Worm (Caenorhabditis elegans) whole organism, L4 larva: ENCODE results near the gene npl-10.

Experiments used
- F10B5.3 ChIP-seq: sonication (generic microtip); optimal IDR thresholded peaks from 2 replicates; lab custom pipeline; 2016; ENCODE audit warnings: mild to moderate bottlenecking, missing genetic modification characterization, missing compliant biosample characterization
- R02D3.7 ChIP-seq: fragments of 150-350 bp; sonication (generic microtip); optimal IDR thresholded peaks from 3 replicates; lab custom pipeline; 2014; ENCODE audit warnings: missing biosample characterization, missing genetic modification characterization
- T26A8.4 ChIP-seq: fragments of 200-800 bp; sonication (Bioruptor generic); IDR thresholded peaks from 2 replicates; pipeline ENCODE4 v1.3.6; 2022; ENCODE audit warnings: missing genetic modification characterization, missing compliant biosample characterization
- Y48G9A.11 ChIP-seq: fragments of 200-800 bp; sonication (Bioruptor generic); IDR thresholded peaks from 2 replicates; pipeline ENCODE4 v1.3.6; 2022; ENCODE audit warnings: missing genetic modification reagents, missing genetic modification characterization, missing compliant biosample characterization
- ZK337.2 ChIP-seq: fragments of 200-800 bp; sonication (Bioruptor generic); IDR thresholded peaks from 2 replicates; pipeline ENCODE4 v1.3.6; 2022; ENCODE audit warnings: missing genetic modification reagents, missing genetic modification characterization, missing compliant biosample characterization
- ZK546.5 ChIP-seq, 2 experiments: sonication (generic microtip); optimal IDR thresholded peaks; 2 replicates each; lab custom pipeline; 2017; ENCODE audit warnings: missing biosample characterization in 2 of 2, missing genetic modification characterization in 2 of 2
- aha-1 ChIP-seq: fragments of 150-350 bp; peaks from one replicate; lab custom pipeline; 2014; ENCODE audit warnings: missing biosample characterization, missing genetic modification characterization
- ama-1 ChIP-seq: fragments of 150-350 bp; optimal IDR thresholded peaks from 2 replicates; lab custom pipeline; 2014; ENCODE audit warnings: inconsistent platforms, mixed read lengths
- arid-1 ChIP-seq: fragments of 200-800 bp; sonication (Bioruptor generic); conservative IDR thresholded peaks from 2 replicates; pipeline ENCODE4 v1.3.6; 2022; ENCODE audit warnings: missing genetic modification reagents, missing genetic modification characterization, missing compliant biosample characterization
- attf-4 ChIP-seq: sonication (generic microtip); optimal IDR thresholded peaks from 3 replicates; lab custom pipeline; 2017; ENCODE audit warnings: missing biosample characterization, missing genetic modification characterization
- ceh-20 ChIP-seq: fragments of 200-800 bp; sonication (Bioruptor generic); IDR thresholded peaks from 2 replicates; pipeline ENCODE4 v1.3.6; 2022; ENCODE audit warnings: missing genetic modification reagents, missing genetic modification characterization, missing compliant biosample characterization
- ceh-62 ChIP-seq: sonication (generic microtip); optimal IDR thresholded peaks from 2 replicates; lab custom pipeline; 2017; ENCODE audit warnings: missing biosample characterization, missing genetic modification characterization
- ceh-82 ChIP-seq: sonication (generic microtip); optimal IDR thresholded peaks from 2 replicates; lab custom pipeline; 2017; ENCODE audit warnings: missing biosample characterization, missing genetic modification characterization
- ctbp-1 ChIP-seq: fragments of 200-800 bp; sonication (Bioruptor generic); IDR thresholded peaks from 2 replicates; pipeline ENCODE4 v1.3.6; 2022; ENCODE audit warnings: missing genetic modification reagents, missing genetic modification characterization, missing compliant biosample characterization
- daf-12 ChIP-seq: fragments of 150-350 bp; optimal IDR thresholded peaks from 2 replicates; lab custom pipeline; 2014; ENCODE audit warnings: missing biosample characterization, missing genetic modification reagents, missing genetic modification characterization
- daf-16 ChIP-seq, 3 experiments: sonication (generic microtip); optimal IDR thresholded peaks; 2 replicates each; lab custom pipeline; 2016 to 2017; ENCODE audit warnings: missing genetic modification characterization in 3 of 3, missing genetic modification reagents in 3 of 3, mild to moderate bottlenecking in 2 of 3, missing compliant biosample characterization in 2 of 3, missing biosample characterization in 1 of 3, moderate library complexity in 1 of 3
- daf-8 ChIP-seq: fragments of 200-800 bp; sonication (Bioruptor generic); IDR thresholded peaks from 2 replicates; pipeline ENCODE4 v1.3.6; 2022; ENCODE audit warnings: missing genetic modification characterization, missing compliant biosample characterization
- dpl-1 ChIP-seq: fragments of 150-350 bp; optimal IDR thresholded peaks from 2 replicates; lab custom pipeline; 2014; ENCODE audit warnings: missing biosample characterization, missing genetic modification reagents, missing genetic modification characterization
- duxl-1 ChIP-seq: sonication (generic microtip); optimal IDR thresholded peaks from 2 replicates; lab custom pipeline; 2016; ENCODE audit warnings: mild to moderate bottlenecking, missing genetic modification characterization, moderate library complexity, missing compliant biosample characterization; ENCODE audit not compliant: poor library complexity
- dve-1 ChIP-seq: sonication (generic microtip); optimal IDR thresholded peaks from 2 replicates; lab custom pipeline; 2017; ENCODE audit warnings: antibody characterized with exemption, mild to moderate bottlenecking, missing genetic modification characterization, missing compliant biosample characterization; ENCODE audit not compliant: insufficient read depth
- egl-27 ChIP-seq: sonication (generic microtip); optimal IDR thresholded peaks from 3 replicates; lab custom pipeline; 2017; ENCODE audit warnings: missing biosample characterization, missing genetic modification reagents, missing genetic modification characterization
- hlh-11 ChIP-seq: fragments of 200-800 bp; sonication (Bioruptor generic); optimal IDR thresholded peaks from 2 replicates; lab custom pipeline; 2018; ENCODE audit warnings: mild to moderate bottlenecking, missing genetic modification characterization, missing compliant biosample characterization
- hlh-30 ChIP-seq: sonication (generic microtip); optimal IDR thresholded peaks from 2 replicates; lab custom pipeline; 2017; ENCODE audit warnings: antibody characterized with exemption, mild to moderate bottlenecking, missing genetic modification characterization, missing compliant biosample characterization; ENCODE audit not compliant: insufficient read depth
- jun-1 ChIP-seq: fragments of 150-350 bp; optimal IDR thresholded peaks from 2 replicates; lab custom pipeline; 2014; ENCODE audit warnings: missing biosample characterization, missing genetic modification reagents, missing genetic modification characterization
- lir-3 ChIP-seq: sonication (generic microtip); optimal IDR thresholded peaks from 2 replicates; lab custom pipeline; 2016; ENCODE audit warnings: mild to moderate bottlenecking, missing genetic modification characterization, missing compliant biosample characterization
- lsy-2 ChIP-seq, 2 experiments: fragments of 150-350 bp in 1 of 2; sonication (generic microtip) in 1 of 2; optimal IDR thresholded peaks; 2 replicates each; lab custom pipeline; 2014 to 2017; ENCODE audit warnings: missing biosample characterization in 2 of 2, missing genetic modification characterization in 2 of 2
- mdl-1 ChIP-seq, 2 experiments: fragments of 150-350 bp in 1 of 2; sonication (generic microtip) in 1 of 2; optimal IDR thresholded peaks; 2 replicates each; lab custom pipeline; 2014 to 2017; ENCODE audit warnings: missing biosample characterization in 2 of 2, missing genetic modification characterization in 2 of 2
- mes-2 ChIP-seq: sonication (generic microtip); optimal IDR thresholded peaks from 2 replicates; lab custom pipeline; 2016; ENCODE audit warnings: missing genotype, mild to moderate bottlenecking, missing genetic modification characterization, missing compliant biosample characterization; ENCODE audit not compliant: poor library complexity, severe bottlenecking
- nhr-10 ChIP-seq: fragments of 150-350 bp; optimal IDR thresholded peaks from 2 replicates; lab custom pipeline; 2014; ENCODE audit warnings: missing biosample characterization, missing genetic modification characterization
- nhr-111 ChIP-seq: fragments of 200-800 bp; sonication (Bioruptor generic); optimal IDR thresholded peaks from 2 replicates; lab custom pipeline; 2018; ENCODE audit warnings: mild to moderate bottlenecking, missing genetic modification characterization, missing compliant biosample characterization
- nhr-28 ChIP-seq: fragments of 150-350 bp; optimal IDR thresholded peaks from 2 replicates; lab custom pipeline; 2014; ENCODE audit warnings: missing biosample characterization, missing genetic modification characterization
- nhr-42 ChIP-seq: fragments of 200-800 bp; sonication (Bioruptor generic); IDR thresholded peaks from 2 replicates; pipeline ENCODE4 v1.3.6; 2022; ENCODE audit warnings: missing genetic modification characterization, missing compliant biosample characterization
- nhr-6 ChIP-seq: fragments of 150-350 bp; optimal IDR thresholded peaks from 2 replicates; lab custom pipeline; 2014; ENCODE audit warnings: missing biosample characterization, missing genetic modification characterization
- nhr-76 ChIP-seq: fragments of 150-350 bp; optimal IDR thresholded peaks from 2 replicates; lab custom pipeline; 2014; ENCODE audit warnings: missing biosample characterization, missing genetic modification characterization
- nhr-77 ChIP-seq: fragments of 150-350 bp; optimal IDR thresholded peaks from 2 replicates; lab custom pipeline; 2014; ENCODE audit warnings: missing biosample characterization, missing genetic modification characterization
- php-3 ChIP-seq: fragments of 200-800 bp; sonication (Bioruptor generic); IDR thresholded peaks from 2 replicates; pipeline ENCODE4 v1.3.6; 2022; ENCODE audit warnings: missing genetic modification reagents, missing genetic modification characterization, missing compliant biosample characterization
- pqm-1 ChIP-seq: sonication (generic microtip); optimal IDR thresholded peaks from 2 replicates; lab custom pipeline; 2017; ENCODE audit warnings: missing biosample characterization, missing genetic modification characterization
- saeg-2 ChIP-seq: fragments of 200-800 bp; sonication (Bioruptor generic); IDR thresholded peaks from 2 replicates; pipeline ENCODE4 v1.3.6; 2022; ENCODE audit warnings: missing genetic modification reagents, missing genetic modification characterization, missing compliant biosample characterization
- sdz-12 ChIP-seq: fragments of 200-800 bp; sonication (Bioruptor generic); optimal IDR thresholded peaks from 2 replicates; lab custom pipeline; 2018; ENCODE audit warnings: mild to moderate bottlenecking, missing genetic modification characterization, missing compliant biosample characterization
- set-16 ChIP-seq: fragments of 200-800 bp; sonication (Bioruptor generic); IDR thresholded peaks from 2 replicates; pipeline ENCODE4 v1.3.6; 2022; ENCODE audit warnings: missing genetic modification reagents, missing genetic modification characterization, missing compliant biosample characterization
- snpc-1.2 ChIP-seq: fragments of 200-800 bp; sonication (Bioruptor generic); IDR thresholded peaks from 2 replicates; pipeline ENCODE4 v1.3.6; 2022; ENCODE audit warnings: missing genetic modification reagents, missing genetic modification characterization, missing compliant biosample characterization
- spr-1 ChIP-seq: sonication (generic microtip); optimal IDR thresholded peaks from 2 replicates; lab custom pipeline; 2016; ENCODE audit warnings: mild to moderate bottlenecking, missing genetic modification characterization, missing compliant biosample characterization
- zag-1 ChIP-seq: fragments of 150-350 bp; optimal IDR thresholded peaks from 2 replicates; lab custom pipeline; 2014; ENCODE audit warnings: missing biosample characterization, missing genetic modification characterization

Gene npl-10

DNA sequence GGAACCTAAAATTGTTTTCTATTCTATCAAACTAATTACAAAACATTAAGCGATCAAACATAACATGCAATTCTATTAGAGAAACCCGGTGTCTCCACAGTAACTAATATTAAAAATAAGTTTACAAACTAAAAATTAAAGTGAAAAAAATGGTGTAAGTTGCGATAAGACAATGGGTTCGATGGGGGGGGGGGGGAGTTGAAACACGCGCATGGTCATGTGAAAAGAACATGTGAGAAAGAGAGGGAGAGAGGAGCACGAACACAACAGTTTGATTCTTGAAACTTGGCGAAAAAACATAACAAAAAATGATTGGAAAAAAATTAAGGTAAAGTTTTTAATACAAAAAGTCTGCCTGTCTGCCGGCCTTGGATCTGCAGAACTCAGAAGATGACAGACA lies 41.3 kb upstream of the npl-10 start:
- TF ChIP-seq pqm-1 (tag; lab: Kevin White, UChicago) (no peak), mdl-1 (tag; optimal IDR thresholded peaks at IDR 0.05; lab: Kevin White, UChicago) (peak in 1 of 2 experiments; percentile 6), hlh-30 (tag; lab: Kevin White, UChicago) (peak; percentile 75), hlh-11 (tag; lab: Kevin White, UChicago) (peak; percentile 45), attf-4 (no peak), nhr-28 (tag; lab: Kevin White, UChicago) (peak; percentile 3), ctbp-1 (GFP tag; lab: Robert Waterston, UW) (no peak), nhr-111 (GFP tag; lab: Kevin White, UChicago) (no peak), ama-1 (lab: Kevin White, UChicago) (no peak), daf-12 (tag; lab: Kevin White, UChicago) (no peak), set-16 (GFP tag; lab: Robert Waterston, UW) (no peak), dve-1 (tag; lab: Kevin White, UChicago) (peak; percentile 15), jun-1 (no peak), nhr-76 (no peak)

DNA sequence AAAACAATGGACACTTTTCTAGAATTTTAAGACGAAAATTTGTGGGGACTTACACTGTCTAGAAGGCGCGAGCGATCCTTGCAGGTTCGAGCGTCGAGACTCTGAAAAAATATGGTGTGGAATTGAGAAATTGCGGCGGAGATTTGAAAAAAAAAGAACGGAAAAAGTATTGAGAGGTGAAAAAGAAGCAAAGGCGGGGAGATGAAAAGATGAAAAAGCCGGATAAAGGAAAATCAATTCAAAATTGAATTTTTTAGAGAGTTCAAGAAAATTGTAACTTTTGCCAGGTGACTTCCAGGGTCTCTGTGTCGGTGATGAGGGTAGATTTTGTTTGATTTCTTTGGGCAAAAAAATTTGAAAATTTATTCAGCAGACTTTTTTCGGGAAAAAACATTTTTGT lies 40.6 kb upstream of the npl-10 start, which contains the start of gene msi-1:
TSS of gene msi-1 (minus strand) at position 101 of the 400 bp plus-strand sequence.
- no peak for TF ChIP-seq mdl-1 (tag; optimal IDR thresholded peaks at IDR 0.05; lab: Kevin White, UChicago)
- TF ChIP-seq saeg-2 (GFP tag; lab: Robert Waterston, UW) = no peak
- no peak for TF ChIP-seq mes-2 (tag; lab: Kevin White, UChicago)
- TF ChIP-seq attf-4 = no peak
- no peak for TF ChIP-seq daf-16 (GFP tag; optimal IDR thresholded peaks at IDR 0.05; lab: Kevin White, UChicago)
- TF ChIP-seq daf-16 (tag; optimal IDR thresholded peaks at IDR 0.05; lab: Kevin White, UChicago) = no peak
- no peak for TF ChIP-seq ama-1 (lab: Kevin White, UChicago)
- no peak for TF ChIP-seq ceh-82 (tag; lab: Kevin White, UChicago)
- TF ChIP-seq nhr-10 (tag; lab: Kevin White, UChicago) = no peak
- TF ChIP-seq snpc-1.2 (GFP tag; lab: Robert Waterston, UW) = no peak
- no peak for TF ChIP-seq sdz-12 (GFP tag; lab: Kevin White, UChicago)
- TF ChIP-seq ZK337.2 (GFP tag; lab: Robert Waterston, UW) = no peak
- no peak for TF ChIP-seq aha-1 (tag; lab: Kevin White, UChicago)
- TF ChIP-seq daf-8 (GFP tag; lab: Robert Waterston, UW) = no peak
- no peak for TF ChIP-seq F10B5.3
- no peak for TF ChIP-seq lir-3 (tag; lab: Kevin White, UChicago)
- no peak for TF ChIP-seq T26A8.4 (GFP tag; lab: Robert Waterston, UW)
- no peak for TF ChIP-seq zag-1
- TF ChIP-seq arid-1 = no peak
- TF ChIP-seq, all 104 proteins: peak for 0

DNA sequence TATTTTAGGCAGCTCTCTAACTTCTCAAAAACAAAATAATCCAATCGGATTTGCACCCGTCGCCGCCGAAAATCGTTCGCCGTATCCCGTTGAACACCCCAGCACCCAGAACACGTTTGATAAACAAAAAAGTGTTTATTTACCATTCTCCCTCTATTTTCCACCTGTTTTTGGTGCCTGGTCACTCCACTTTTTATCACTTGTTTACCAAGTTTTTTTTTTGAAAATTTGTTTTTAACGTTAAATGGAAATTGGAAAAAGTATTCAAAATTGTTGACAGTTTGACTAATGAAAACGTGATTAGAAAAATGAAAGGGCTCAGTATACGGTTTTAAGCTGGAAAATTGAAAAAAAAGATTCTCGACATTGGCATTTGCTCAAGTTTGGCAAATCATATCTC lies 39.3 kb upstream of the npl-10 start:
- TF ChIP-seq daf-16 (GFP tag; optimal IDR thresholded peaks at IDR 0.05; lab: Kevin White, UChicago) = no peak
- TF ChIP-seq daf-16 (tag; optimal IDR thresholded peaks at IDR 0.05; lab: Kevin White, UChicago) = peak; percentile 93
- TF ChIP-seq dpl-1 (GFP tag; lab: Kevin White, UChicago) = no peak
- no peak for TF ChIP-seq ama-1 (lab: Kevin White, UChicago)
- no peak for TF ChIP-seq arid-1
- no peak for TF ChIP-seq nhr-10 (tag; lab: Kevin White, UChicago)

DNA sequence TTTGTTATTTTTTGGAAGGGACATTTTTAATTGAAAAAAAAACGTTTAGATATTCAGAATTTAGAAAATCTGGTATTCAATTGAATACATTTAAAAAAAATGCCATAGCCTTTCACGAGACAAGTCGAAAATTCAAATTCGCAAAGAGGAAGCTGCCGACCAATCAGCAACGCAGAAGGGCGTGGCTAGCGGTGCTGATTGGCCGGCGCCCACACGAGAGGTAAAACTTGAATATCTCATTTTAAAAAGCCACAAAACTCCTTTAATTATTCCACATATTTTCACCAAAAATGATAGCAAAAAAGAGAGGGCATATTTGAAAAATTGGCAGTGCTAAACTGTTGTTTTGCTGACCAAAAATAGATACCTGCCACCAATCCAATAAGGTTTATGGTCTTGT lies 38.8 kb upstream of the npl-10 start:
- no peak for TF ChIP-seq Y48G9A.11 (GFP tag; lab: Robert Waterston, UW)
- TF ChIP-seq hlh-11 (tag; lab: Kevin White, UChicago) = no peak
- no peak for TF ChIP-seq php-3 (GFP tag; lab: Robert Waterston, UW)
- TF ChIP-seq dpl-1 (GFP tag; lab: Kevin White, UChicago) = no peak
- TF ChIP-seq nhr-77 = no peak
- no peak for TF ChIP-seq egl-27 (tag; lab: Kevin White, UChicago)
- no peak for TF ChIP-seq ceh-62 (tag; lab: Kevin White, UChicago)
- no peak for TF ChIP-seq zag-1
- TF ChIP-seq T26A8.4 (GFP tag; lab: Robert Waterston, UW) = no peak
- TF ChIP-seq duxl-1 (tag; lab: Kevin White, UChicago) = no peak
- TF ChIP-seq nhr-6 (tag; lab: Kevin White, UChicago) = no peak
- no peak for TF ChIP-seq ZK546.5 (tag; optimal IDR thresholded peaks at IDR 0.05; lab: Kevin White, UChicago)
- no peak for TF ChIP-seq lsy-2 (tag; optimal IDR thresholded peaks at IDR 0.05; lab: Kevin White, UChicago)
- TF ChIP-seq ama-1 (lab: Kevin White, UChicago) = no peak
- no peak for TF ChIP-seq nhr-42 (GFP tag; lab: Robert Waterston, UW)
- no peak for TF ChIP-seq spr-1 (tag; lab: Kevin White, UChicago)
- TF ChIP-seq R02D3.7 (tag; lab: Kevin White, UChicago) = no peak
- TF ChIP-seq ceh-20 (GFP tag; lab: Robert Waterston, UW) = no peak
- no peak for TF ChIP-seq mes-2 (tag; lab: Kevin White, UChicago)
- TF ChIP-seq sdz-12 (GFP tag; lab: Kevin White, UChicago) = no peak
